Fruit fly (Drosophila melanogaster) whole organism, embryonic: ENCODE data around the gene CG44090.

ENCODE experiments used
- Bgb ChIP-seq: fragments of 200-800 bp; sonication (Bioruptor generic); IDR thresholded peaks from 2 replicates; pipeline ENCODE4 v1.3.6; 2022; ENCODE audit warnings: missing biosample characterization, missing genetic modification characterization; ENCODE audit not compliant: partially characterized antibody
- BtbVII ChIP-seq: fragments of 200-800 bp; sonication (Bioruptor generic); optimal IDR thresholded peaks from 3 replicates; lab custom pipeline; 2017; ENCODE audit warnings: missing biosample characterization, mild to moderate bottlenecking, missing genetic modification characterization
- CG10274 ChIP-seq: fragments of 200-800 bp; sonication (Bioruptor generic); optimal IDR thresholded peaks from 3 replicates; lab custom pipeline; 2017; ENCODE audit warnings: missing biosample characterization, mild to moderate bottlenecking, missing genetic modification characterization
- CG11398 ChIP-seq: fragments of 200-800 bp; sonication (Bioruptor generic); optimal IDR thresholded peaks from 2 replicates; lab custom pipeline; 2016; ENCODE audit warnings: missing biosample characterization, missing genetic modification characterization
- CG11723 ChIP-seq: fragments of 200-800 bp; sonication (Bioruptor generic); optimal IDR thresholded peaks from 2 replicates; lab custom pipeline; 2017; ENCODE audit warnings: missing biosample characterization, mild to moderate bottlenecking, missing genetic modification characterization
- CG12769 ChIP-seq: fragments of 200-800 bp; sonication (Bioruptor generic); optimal IDR thresholded peaks from 2 replicates; lab custom pipeline; 2019; ENCODE audit warnings: missing biosample characterization, mild to moderate bottlenecking, missing genetic modification characterization, moderate library complexity
- CG12942 ChIP-seq: fragments of 200-800 bp; sonication (Bioruptor generic); optimal IDR thresholded peaks from 3 replicates; lab custom pipeline; 2016; ENCODE audit warnings: missing biosample characterization, missing genetic modification characterization
- CG14050 ChIP-seq: fragments of 200-800 bp; sonication (Bioruptor generic); IDR thresholded peaks from 3 replicates; pipeline ENCODE4 v1.3.6; 2022; ENCODE audit warnings: missing biosample characterization, missing genetic modification characterization
- CG15696 ChIP-seq: fragments of 200-800 bp; sonication (Bioruptor generic); optimal IDR thresholded peaks from 2 replicates; lab custom pipeline; 2019; ENCODE audit warnings: missing biosample characterization, mild to moderate bottlenecking, missing genetic modification characterization, moderate library complexity
- CG17385 ChIP-seq: fragments of 200-800 bp; sonication (Bioruptor generic); optimal IDR thresholded peaks from 3 replicates; lab custom pipeline; 2018; ENCODE audit warnings: missing biosample characterization, mild to moderate bottlenecking, missing genetic modification characterization
- CG18599 ChIP-seq: fragments of 200-800 bp; sonication (Bioruptor generic); optimal IDR thresholded peaks from 3 replicates; lab custom pipeline; 2017; ENCODE audit warnings: missing biosample characterization, missing genetic modification characterization, mild to moderate bottlenecking, moderate library complexity, missing genetic modification reagents
- CG42726 ChIP-seq: fragments of 200-800 bp; sonication (Bioruptor generic); IDR thresholded peaks from 2 replicates; pipeline ENCODE4 v1.3.6; 2022; ENCODE audit warnings: missing biosample characterization, missing genetic modification characterization; ENCODE audit not compliant: partially characterized antibody
- CG43689 ChIP-seq: fragments of 200-800 bp; sonication (Bioruptor generic); IDR thresholded peaks from 2 replicates; pipeline ENCODE4 v1.3.6; 2022; ENCODE audit warnings: missing biosample characterization, missing genetic modification characterization
- CG6272 ChIP-seq: fragments of 200-800 bp; sonication (Bioruptor generic); IDR thresholded peaks from 2 replicates; pipeline ENCODE4 v1.3.6; 2022; ENCODE audit warnings: missing biosample characterization, missing genetic modification characterization
- CG6683 ChIP-seq: fragments of 200-800 bp; sonication (Bioruptor generic); optimal IDR thresholded peaks from 2 replicates; lab custom pipeline; 2017; ENCODE audit warnings: missing biosample characterization, mild to moderate bottlenecking, missing genetic modification characterization, missing genetic modification reagents
- CG6689 ChIP-seq: fragments of 200-800 bp; sonication (Bioruptor generic); IDR thresholded peaks from 2 replicates; pipeline ENCODE4 v1.3.6; 2022; ENCODE audit warnings: missing biosample characterization, missing genetic modification characterization
- CG6765 ChIP-seq: fragments of 200-800 bp; sonication (Bioruptor generic); optimal IDR thresholded peaks from 3 replicates; lab custom pipeline; 2017; ENCODE audit warnings: missing biosample characterization, mild to moderate bottlenecking, missing genetic modification characterization
- Chrac-16 ChIP-seq: fragments of 200-800 bp; sonication (Bioruptor generic); optimal IDR thresholded peaks from 3 replicates; lab custom pipeline; 2016; ENCODE audit warnings: missing biosample characterization, missing genetic modification characterization
- Dfd ChIP-seq, 2 experiments: fragments of >200 bp; optimal IDR thresholded peaks; 2 replicates each; lab custom pipeline; 2017; ENCODE audit warnings: missing biosample characterization in 2 of 2, missing genetic modification characterization in 2 of 2
- E2f2 ChIP-seq: fragments of 200-800 bp; sonication (Bioruptor generic); IDR thresholded peaks from 2 replicates; pipeline ENCODE4 v1.3.6; 2022; ENCODE audit warnings: missing biosample characterization, missing genetic modification characterization
- Eip74EF ChIP-seq, 2 experiments: fragments of 200-800 bp in 1 of 2; fragments of >200 bp in 1 of 2; sonication (Bioruptor generic) in 1 of 2; optimal IDR thresholded peaks; 2 replicates each; lab custom pipeline; 2017 to 2019; ENCODE audit warnings: missing biosample characterization in 2 of 2, missing genetic modification characterization in 2 of 2, mild to moderate bottlenecking in 1 of 2, moderate library complexity in 1 of 2
- HLH3B ChIP-seq: fragments of 200-800 bp; sonication (Bioruptor generic); IDR thresholded peaks from 2 replicates; pipeline ENCODE4 v1.3.6; 2022; ENCODE audit warnings: missing biosample characterization, missing genetic modification characterization
- NC2β ChIP-seq: fragments of 200-800 bp; sonication (Bioruptor generic); optimal IDR thresholded peaks from 2 replicates; lab custom pipeline; 2016; ENCODE audit warnings: missing biosample characterization, missing genetic modification characterization
- NfI ChIP-seq: fragments of 200-800 bp; sonication (Bioruptor generic); optimal IDR thresholded peaks from 3 replicates; lab custom pipeline; 2018; ENCODE audit warnings: missing biosample characterization, mild to moderate bottlenecking, missing genetic modification characterization, moderate library complexity
- Poxn ChIP-seq: fragments of 200-800 bp; sonication (Bioruptor generic); IDR thresholded peaks from 2 replicates; pipeline ENCODE4 v1.3.6; 2022; ENCODE audit warnings: missing biosample characterization, missing genetic modification characterization
- ap ChIP-seq: fragments of 200-800 bp; sonication (Bioruptor generic); IDR thresholded peaks from 2 replicates; pipeline ENCODE4 v1.3.6; 2022; ENCODE audit warnings: missing biosample characterization, missing genetic modification characterization
- bab2 ChIP-seq: fragments of 200-800 bp; sonication (Bioruptor generic); optimal IDR thresholded peaks from 2 replicates; lab custom pipeline; 2016; ENCODE audit warnings: missing biosample characterization, missing genetic modification characterization
- bcd ChIP-seq: fragments of 200-800 bp; sonication (Bioruptor generic); optimal IDR thresholded peaks from 2 replicates; lab custom pipeline; 2017; ENCODE audit warnings: missing biosample characterization, mild to moderate bottlenecking, missing genetic modification characterization
- dan ChIP-seq: fragments of 200-800 bp; sonication (Bioruptor generic); IDR thresholded peaks from 2 replicates; pipeline ENCODE4 v1.3.6; 2022; ENCODE audit warnings: missing biosample characterization, missing genetic modification characterization
- dati ChIP-seq: fragments of 200-800 bp; sonication (Bioruptor generic); IDR thresholded peaks from 2 replicates; pipeline ENCODE4 v1.3.6; 2022; ENCODE audit warnings: missing biosample characterization, missing genetic modification characterization
- dmrt11E ChIP-seq: fragments of 200-800 bp; sonication (Bioruptor generic); optimal IDR thresholded peaks from 3 replicates; lab custom pipeline; 2018; ENCODE audit warnings: missing biosample characterization, mild to moderate bottlenecking, missing genetic modification characterization, moderate library complexity
- exex ChIP-seq: fragments of 200-800 bp; sonication (Bioruptor generic); optimal IDR thresholded peaks from 4 replicates; lab custom pipeline; 2018; ENCODE audit warnings: missing biosample characterization, mild to moderate bottlenecking, missing genetic modification characterization, moderate library complexity
- fd102C ChIP-seq: fragments of 200-800 bp; sonication (Bioruptor generic); optimal IDR thresholded peaks from 2 replicates; lab custom pipeline; 2018; ENCODE audit warnings: missing biosample characterization, mild to moderate bottlenecking, missing genetic modification characterization, moderate library complexity
- gsb ChIP-seq: fragments of 200-800 bp; sonication (Bioruptor generic); IDR thresholded peaks from 2 replicates; pipeline ENCODE4 v1.3.6; 2022; ENCODE audit warnings: missing biosample characterization, missing genetic modification characterization
- ken ChIP-seq: fragments of 200-800 bp; sonication (Bioruptor generic); IDR thresholded peaks from 3 replicates; pipeline ENCODE4 v1.3.6; 2022; ENCODE audit warnings: missing biosample characterization, missing genetic modification characterization
- lmd ChIP-seq: fragments of 200-800 bp; sonication (Bioruptor generic); IDR thresholded peaks from 2 replicates; pipeline ENCODE4 v1.3.6; 2022; ENCODE audit warnings: missing biosample characterization, missing genetic modification characterization
- lola ChIP-seq, 3 experiments: fragments of >200 bp in 2 of 3; fragments of 200-800 bp in 1 of 3; sonication (Bioruptor generic) in 1 of 3; optimal IDR thresholded peaks; 2 replicates each; lab custom pipeline; 2017 to 2019; ENCODE audit warnings: missing biosample characterization in 3 of 3, missing genetic modification characterization in 3 of 3, mild to moderate bottlenecking in 1 of 3, moderate library complexity in 1 of 3
- nerfin-2 ChIP-seq: fragments of 200-800 bp; sonication (Bioruptor generic); IDR thresholded peaks from 2 replicates; pipeline ENCODE4 v1.3.6; 2022; ENCODE audit warnings: missing biosample characterization, missing genetic modification characterization; ENCODE audit not compliant: partially characterized antibody
- p53 ChIP-seq: fragments of 200-800 bp; sonication (Bioruptor generic); optimal IDR thresholded peaks from 2 replicates; lab custom pipeline; 2016; ENCODE audit warnings: missing biosample characterization, missing genetic modification characterization
- pan ChIP-seq, 4 experiments: fragments of >200 bp in 3 of 4; fragments of 200-800 bp in 1 of 4; sonication (Bioruptor generic) in 1 of 4; optimal IDR thresholded peaks in 3 of 4; IDR thresholded peaks in 1 of 4; 2 replicates each; pipeline versions ENCODE4 v1.3.6 to Lab custom; 2017 to 2022; ENCODE audit warnings: missing biosample characterization in 2 of 4, missing genetic modification characterization in 2 of 4, mixed read lengths in 1 of 4
- peb ChIP-seq: fragments of 200-800 bp; sonication (Bioruptor generic); IDR thresholded peaks from 2 replicates; pipeline ENCODE4 v1.3.6; 2022; ENCODE audit warnings: missing biosample characterization, missing genetic modification characterization
- pho ChIP-seq: fragments of 200-800 bp; sonication (Bioruptor generic); optimal IDR thresholded peaks from 2 replicates; lab custom pipeline; 2016; ENCODE audit warnings: missing biosample characterization, missing genetic modification characterization
- row ChIP-seq: fragments of 200-800 bp; sonication (Bioruptor generic); IDR thresholded peaks from 3 replicates; pipeline ENCODE4 v1.3.6; 2022; ENCODE audit warnings: missing biosample characterization, missing genetic modification characterization
- sd ChIP-seq: fragments of 200-800 bp; sonication (Bioruptor generic); optimal IDR thresholded peaks from 3 replicates; lab custom pipeline; 2018; ENCODE audit warnings: missing biosample characterization, mild to moderate bottlenecking, missing genetic modification characterization, moderate library complexity
- sens ChIP-seq: fragments of 200-800 bp; sonication (Bioruptor generic); peaks from one replicate; lab custom pipeline; 2016; ENCODE audit warnings: missing biosample characterization, missing genetic modification characterization
- sr ChIP-seq: fragments of 200-800 bp; sonication (Bioruptor generic); IDR thresholded peaks from 3 replicates; pipeline ENCODE4 v1.3.6; 2022; ENCODE audit warnings: missing biosample characterization, missing genetic modification characterization
- tll ChIP-seq, 2 experiments: fragments of 200-800 bp in 1 of 2; fragments of >200 bp in 1 of 2; sonication (Bioruptor generic) in 1 of 2; optimal IDR thresholded peaks; 2 replicates each; lab custom pipeline; 2017 to 2019; ENCODE audit warnings: missing biosample characterization in 2 of 2, missing genetic modification characterization in 2 of 2, mild to moderate bottlenecking in 1 of 2, moderate library complexity in 1 of 2
- twi ChIP-seq: fragments of 200-800 bp; optimal IDR thresholded peaks from 2 replicates; lab custom pipeline; 2019; ENCODE audit warnings: missing biosample characterization, mild to moderate bottlenecking, missing genetic modification characterization, moderate library complexity
- wdn ChIP-seq: fragments of 200-800 bp; sonication (Bioruptor generic); IDR thresholded peaks from 2 replicates; pipeline ENCODE4 v1.3.6; 2022; ENCODE audit warnings: missing biosample characterization, missing genetic modification characterization

CG44090 gene

dm6 chr3R:17402434-17402833 lies 31.8 kb downstream of the CG44090 start, which contains the start of gene Sur-8 (continued):
- TF ChIP-seq CG18599 (GFP tag; lab: Kevin White, UChicago) (peak; percentile 47), p53 (peak; percentile 9), ken (GFP tag; lab: Robert Waterston, UW) (peak; percentile 83), exex (tag; lab: Kevin White, UChicago) (no peak), CG6689 (GFP tag; lab: Robert Waterston, UW) (peak; percentile 45; the same call in 1 of the 2 replicates), CG17385 (GFP tag; lab: Kevin White, UChicago) (peak; percentile 35), CG12769 (peak; percentile 64), CG15696 (peak; percentile 34), BtbVII (GFP tag; lab: Kevin White, UChicago) (peak; percentile 25), CG6272 (GFP tag; lab: Robert Waterston, UW) (peak; percentile 51; the same call in 1 of the 2 replicates), pho (GFP tag; lab: Kevin White, UChicago) (peak; percentile 1), CG6765 (GFP tag; lab: Kevin White, UChicago) (peak; percentile 63), peb (GFP tag; lab: Robert Waterston, UW) (no peak), Chrac-16 (peak; percentile 73), lmd (GFP tag; lab: Robert Waterston, UW) (peak; percentile 76), E2f2 (GFP tag; lab: Robert Waterston, UW) (peak; percentile 49; the same call in 1 of the 2 replicates), ap (GFP tag; lab: Robert Waterston, UW) (peak; percentile 37; the same call in 1 of the 2 replicates), sd (tag; lab: Kevin White, UChicago) (no peak), nerfin-2 (GFP tag; lab: Robert Waterston, UW) (no peak), NC2β (GFP tag; lab: Kevin White, UChicago) (peak; percentile 52), CG14050 (GFP tag; lab: Robert Waterston, UW) (peak; percentile 59), row (GFP tag; lab: Robert Waterston, UW) (0 out of 3 replicates have a peak, but pooled peaks have one; percentile 22), bcd (peak; percentile 60), dmrt11E (tag; lab: Kevin White, UChicago) (no peak), Poxn (GFP tag; lab: Robert Waterston, UW) (no peak), CG11723 (peak; percentile 67), tll (GFP tag; optimal IDR thresholded peaks at IDR 0.05; lab: Kevin White, UChicago) (no peak), CG11398 (GFP tag; lab: Kevin White, UChicago) (peak; percentile 34), wdn (no peak), dati (GFP tag; lab: Robert Waterston, UW) (no peak), CG6683 (no peak), sens (peak; percentile 91), fd102C (GFP tag; lab: Kevin White, UChicago) (no peak), sr (GFP tag; lab: Robert Waterston, UW) (0 out of 3 replicates have a peak, but pooled peaks have one; percentile 38), NfI (GFP tag; lab: Kevin White, UChicago) (peak; percentile 67), CG12942 (GFP tag; lab: Kevin White, UChicago) (peak; percentile 40), CG43689 (GFP tag; lab: Robert Waterston, UW) (peak; percentile 48), HLH3B (peak; percentile 67), gsb (GFP tag; lab: Robert Waterston, UW) (peak; percentile 60), Eip74EF (GFP tag; optimal IDR thresholded peaks at IDR 0.05; lab: Kevin White, UChicago) (no peak), pan (optimal IDR thresholded peaks at IDR 0.05; lab: Kevin White, UChicago) (no peak), pan (GFP tag; optimal IDR thresholded peaks at IDR 0.05 in 1 of 2, IDR thresholded peaks at IDR 0.05 in 1 of 2) (peak in 1 of 2 experiments; percentile 77), dan (GFP tag; lab: Robert Waterston, UW) (no peak), twi (no peak), Dfd (GFP tag; optimal IDR thresholded peaks at IDR 0.05; lab: Kevin White, UChicago) (no peak), Bgb (peak; percentile 46; the same call in 1 of the 2 replicates), CG10274 (GFP tag; lab: Kevin White, UChicago) (peak; percentile 45), CG42726 (peak; percentile 53; the same call in 1 of the 2 replicates), bab2 (GFP tag; lab: Kevin White, UChicago) (peak; percentile 70), lola (GFP tag; optimal IDR thresholded peaks at IDR 0.05; lab: Kevin White, UChicago) (no peak)
